Fruit fly (Drosophila melanogaster) whole organism, adult: Measurements from ENCODE around the gene Axs.

Experiments used
- CG12768 ChIP-seq: fragments of 200-800 bp; sonication (Bioruptor generic); optimal IDR thresholded peaks from 2 replicates; lab custom pipeline; 2017; ENCODE audit warnings: missing biosample characterization, missing genetic modification characterization, mild to moderate bottlenecking, moderate library complexity, missing genetic modification reagents
- CG5204 ChIP-seq: fragments of 200-800 bp; sonication (Bioruptor generic); optimal IDR thresholded peaks from 2 replicates; lab custom pipeline; 2016; ENCODE audit warnings: missing biosample characterization, missing genetic modification characterization
- CG7045 ChIP-seq: fragments of 200-800 bp; sonication (Bioruptor generic); optimal IDR thresholded peaks from 2 replicates; lab custom pipeline; 2017; ENCODE audit warnings: missing biosample characterization, mild to moderate bottlenecking, missing genetic modification characterization
- Mnt ChIP-seq: fragments of 200-800 bp; sonication (Bioruptor generic); optimal IDR thresholded peaks from 2 replicates; lab custom pipeline; 2016; ENCODE audit warnings: missing biosample characterization, mild to moderate bottlenecking, missing genetic modification characterization
- cnc ChIP-seq, 2 experiments: fragments of >200 bp; optimal IDR thresholded peaks; 2 replicates each; lab custom pipeline; 2017
- kay ChIP-seq: fragments of 200-800 bp; sonication (Bioruptor generic); peaks from one replicate; lab custom pipeline; 2016; ENCODE audit warnings: missing biosample characterization, missing genetic modification characterization, borderline replicate concordance

dm6 chrX:16655724-16656235, 27.9 kb downstream of the Axs start:
- TF ChIP-seq Mnt (GFP tag; lab: Kevin White, UChicago) (peak; percentile 96), CG5204 (GFP tag; lab: Kevin White, UChicago) (no peak), CG12768 (GFP tag; lab: Kevin White, UChicago) (no peak), cnc (optimal IDR thresholded peaks at IDR 0.05; lab: Kevin White, UChicago) (peak; percentile 43 to 44), kay (GFP tag; lab: Kevin White, UChicago) (no peak), CG7045 (GFP tag; lab: Kevin White, UChicago) (no peak)
